Fruit fly (Drosophila melanogaster): ENCODE data around the gene Brr2.

Brr2 gene

DNA sequence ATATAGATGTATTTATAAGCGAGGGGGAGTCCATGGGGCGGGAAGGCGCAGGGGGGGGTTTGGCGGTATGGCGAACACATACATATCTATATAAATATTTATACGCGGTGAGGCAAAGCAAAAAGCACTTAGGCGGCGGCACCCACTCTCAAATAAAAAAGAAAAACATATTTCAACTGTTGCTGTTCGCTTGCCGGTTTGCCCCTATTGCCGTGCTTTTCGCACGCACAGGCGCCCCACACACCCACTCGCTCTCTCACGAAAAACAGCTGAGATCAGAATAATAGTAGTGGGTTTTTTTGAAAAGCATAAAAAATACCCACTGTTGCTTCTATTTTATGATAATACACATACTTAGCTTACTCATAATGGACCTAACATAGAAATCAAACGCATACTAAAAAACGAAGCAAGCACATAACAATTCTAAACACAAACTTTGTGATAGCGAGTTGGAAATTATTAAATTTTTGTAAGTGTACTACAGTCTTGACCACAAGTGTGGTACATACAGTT lies 33.5 kb upstream of the Brr2 start (continued):
- TF ChIP-seq CG3065 (GFP tag; optimal IDR thresholded peaks at IDR 0.05) = no peak
- TF ChIP-seq Hr78 (GFP tag; optimal IDR thresholded peaks at IDR 0.05) = peak in 1 of 2 experiments; percentile 33
- TF ChIP-seq jing (GFP tag; optimal IDR thresholded peaks at IDR 0.05) = peak; percentile 45
- peak; percentile 89 for TF ChIP-seq B-H2 (GFP tag; optimal IDR thresholded peaks at IDR 0.05)
- TF ChIP-seq CG3995 (GFP tag; optimal IDR thresholded peaks at IDR 0.05) = peak; percentile 50
- no peak for TF ChIP-seq oc (tag; optimal IDR thresholded peaks at IDR 0.05)
- peak; percentile 56; the same call in 2 of the 3 replicates for TF ChIP-seq CG14050 (GFP tag; IDR thresholded peaks at IDR 0.05)
- no peak for TF ChIP-seq usp (GFP tag; optimal IDR thresholded peaks at IDR 0.05)
- peak; percentile 51 for TF ChIP-seq CG4282 (GFP tag; optimal IDR thresholded peaks at IDR 0.05)
- TF ChIP-seq CG11695 (GFP tag; IDR thresholded peaks at IDR 0.05) = peak; percentile 71; the same call in 2 of the 3 replicates
- no peak for TF ChIP-seq sc (optimal IDR thresholded peaks at IDR 0.05)
- TF ChIP-seq sc (GFP tag; optimal IDR thresholded peaks at IDR 0.05) = no peak
- peak; percentile 72 for TF ChIP-seq CG15514 (GFP tag; optimal IDR thresholded peaks at IDR 0.05)
- TF ChIP-seq pum (GFP tag; optimal IDR thresholded peaks at IDR 0.05) = peak; percentile 63
- TF ChIP-seq CG10959 (GFP tag; IDR thresholded peaks at IDR 0.05) = no peak
- peak; percentile 65; the same call in 1 of the 2 replicates for TF ChIP-seq klu (GFP tag; IDR thresholded peaks at IDR 0.05)
- TF ChIP-seq CG11247 (GFP tag; IDR thresholded peaks at IDR 0.05) = peak; percentile 68
- TF ChIP-seq sr (GFP tag; IDR thresholded peaks at IDR 0.05) = peak; percentile 97
- peak; percentile 85 for TF ChIP-seq her (GFP tag; optimal IDR thresholded peaks at IDR 0.05)
- TF ChIP-seq CG31224 (GFP tag; IDR thresholded peaks at IDR 0.05) = peak; percentile 50; the same call in 1 of the 2 replicates
- peak; percentile 46; the same call in 1 of the 2 replicates for TF ChIP-seq CG4730 (GFP tag; IDR thresholded peaks at IDR 0.05)
- TF ChIP-seq CG14014 (GFP tag; IDR thresholded peaks at IDR 0.05) = peak; percentile 75
- no peak for TF ChIP-seq Gsc (GFP tag; IDR thresholded peaks at IDR 0.05)
- no peak for TF ChIP-seq sens-2 (GFP tag; IDR thresholded peaks at IDR 0.05)
- TF ChIP-seq CG7786 (GFP tag; optimal IDR thresholded peaks at IDR 0.05) = peak; percentile 84
- TF ChIP-seq Atf3 (GFP tag; optimal IDR thresholded peaks at IDR 0.05) = peak; percentile 37
- peak; percentile 65 to 85 for TF ChIP-seq Hr51 (GFP tag; optimal IDR thresholded peaks at IDR 0.05)
- peak; percentile 29 for TF ChIP-seq CG12236 (GFP tag; optimal IDR thresholded peaks at IDR 0.05)
- no peak for TF ChIP-seq cas (GFP tag; IDR thresholded peaks at IDR 0.05)
- TF ChIP-seq CG15269 (tag; optimal IDR thresholded peaks at IDR 0.05) = peak; percentile 90
- peak; percentile 27 for TF ChIP-seq zen (tag; optimal IDR thresholded peaks at IDR 0.05)
- TF ChIP-seq run (tag; optimal IDR thresholded peaks at IDR 0.05) = no peak
- TF ChIP-seq unc-4 (GFP tag; IDR thresholded peaks at IDR 0.05; ENCODE audit: partially characterized antibody) = no peak
- peak; percentile 85 for TF ChIP-seq Fer3 (tag; optimal IDR thresholded peaks at IDR 0.05)
- TF ChIP-seq ac (GFP tag; optimal IDR thresholded peaks at IDR 0.05) = no peak
- no peak for TF ChIP-seq nom (GFP tag; optimal IDR thresholded peaks at IDR 0.05)
- TF ChIP-seq Dip3 (GFP tag; optimal IDR thresholded peaks at IDR 0.05) = peak; percentile 87
- TF ChIP-seq Sry-δ (GFP tag; optimal IDR thresholded peaks at IDR 0.05) = peak; percentile 0
- no peak for TF ChIP-seq ase (GFP tag; IDR thresholded peaks at IDR 0.05)
- TF ChIP-seq D19A (tag; optimal IDR thresholded peaks at IDR 0.05) = peak; percentile 34
- TF ChIP-seq kah (GFP tag; optimal IDR thresholded peaks at IDR 0.05) = no peak
- no peak for TF ChIP-seq lbe (GFP tag; optimal IDR thresholded peaks at IDR 0.05)
- TF ChIP-seq CG10543 (GFP tag; optimal IDR thresholded peaks at IDR 0.05) = peak; percentile 96
- TF ChIP-seq Dll (GFP tag; IDR thresholded peaks at IDR 0.05; ENCODE audit: partially characterized antibody) = no peak
- TF ChIP-seq CG34224 (GFP tag; IDR thresholded peaks at IDR 0.05; ENCODE audit: partially characterized antibody) = peak; percentile 47; the same call in 1 of the 3 replicates
- no peak for TF ChIP-seq CG3726 (GFP tag; IDR thresholded peaks at IDR 0.05)
- no peak for TF ChIP-seq fd102C (GFP tag; optimal IDR thresholded peaks at IDR 0.05)
- TF ChIP-seq Sox102F (GFP tag; optimal IDR thresholded peaks at IDR 0.05) = peak; percentile 62
- peak; percentile 80 for TF ChIP-seq CG18619 (GFP tag; optimal IDR thresholded peaks at IDR 0.05)
- TF ChIP-seq CG2712 (tag; optimal IDR thresholded peaks at IDR 0.05) = peak; percentile 68
